Fruit fly (Drosophila melanogaster) whole organism, wandering third instar larva: Measurements from ENCODE around the gene CG14219.

Experiments used
- CrebA ChIP-seq: fragments of 200-800 bp; sonication (Bioruptor generic); optimal IDR thresholded peaks from 2 replicates; lab custom pipeline; 2016; ENCODE audit warnings: missing biosample characterization, mild to moderate bottlenecking, missing genetic modification characterization, borderline replicate concordance
- Hnf4 ChIP-seq: fragments of 200-800 bp; sonication (Bioruptor generic); optimal IDR thresholded peaks from 2 replicates; lab custom pipeline; 2016; ENCODE audit warnings: missing biosample characterization, mild to moderate bottlenecking, missing genetic modification characterization
- Hr78 ChIP-seq: fragments of >200 bp; optimal IDR thresholded peaks from 2 replicates; lab custom pipeline; 2017; ENCODE audit warnings: missing biosample characterization, missing genetic modification characterization
- Hr83 ChIP-seq: fragments of 200-300 bp; sonication (Bioruptor generic); optimal IDR thresholded peaks from 2 replicates; lab custom pipeline; 2016; ENCODE audit warnings: missing biosample characterization, mild to moderate bottlenecking, missing genetic modification characterization, moderate library complexity; ENCODE audit not compliant: poor library complexity, severe bottlenecking
- N ChIP-seq: fragments of >200 bp; optimal IDR thresholded peaks from 2 replicates; lab custom pipeline; 2018; ENCODE audit warnings: missing biosample characterization, missing external identifiers, missing genetic modification characterization
- br ChIP-seq: fragments of 200-800 bp; sonication (Bioruptor generic); optimal IDR thresholded peaks from 2 replicates; lab custom pipeline; 2016; ENCODE audit warnings: missing biosample characterization, missing genetic modification characterization
- brk ChIP-seq: fragments of 200-800 bp; sonication (Bioruptor generic); optimal IDR thresholded peaks from 2 replicates; lab custom pipeline; 2016; ENCODE audit warnings: missing biosample characterization, mild to moderate bottlenecking, missing genetic modification characterization
- fru ChIP-seq: fragments of 200-800 bp; sonication (Bioruptor generic); optimal IDR thresholded peaks from 3 replicates; lab custom pipeline; 2016; ENCODE audit warnings: missing biosample characterization, mild to moderate bottlenecking, missing genetic modification characterization
- h ChIP-seq: fragments of 200-800 bp; sonication (Bioruptor generic); optimal IDR thresholded peaks from 3 replicates; lab custom pipeline; 2016; ENCODE audit warnings: missing biosample characterization, mild to moderate bottlenecking, missing genetic modification characterization
- sage ChIP-seq: fragments of 200-800 bp; sonication (Bioruptor generic); optimal IDR thresholded peaks from 2 replicates; lab custom pipeline; 2016; ENCODE audit warnings: missing biosample characterization, mild to moderate bottlenecking, missing genetic modification characterization
- sv ChIP-seq: fragments of 200-800 bp; sonication (Bioruptor generic); optimal IDR thresholded peaks from 3 replicates; lab custom pipeline; 2016; ENCODE audit warnings: missing biosample characterization, missing genetic modification characterization
- usp ChIP-seq: fragments of >200 bp; optimal IDR thresholded peaks from 2 replicates; lab custom pipeline; 2017; ENCODE audit warnings: missing biosample characterization, missing genetic modification characterization

- TF ChIP-seq h (GFP tag; lab: Kevin White, UChicago) (no peak), sv (GFP tag; lab: Kevin White, UChicago) (no peak), Hr78 (GFP tag; lab: Kevin White, UChicago) (no peak), usp (GFP tag; lab: Kevin White, UChicago) (no peak), fru (GFP tag; lab: Kevin White, UChicago) (no peak), sage (GFP tag; lab: Kevin White, UChicago) (no peak), Hr83 (GFP tag; lab: Kevin White, UChicago) (no peak), N (GFP tag; lab: Kevin White, UChicago) (peak; percentile 83), brk (no peak), Hnf4 (no peak), br (GFP tag; lab: Kevin White, UChicago) (no peak), CrebA (GFP tag; lab: Kevin White, UChicago) (no peak)
Observed at dm6 chrX:19577940-19578632, 11.9 kb downstream of the CG14219 start.
